Worm (Caenorhabditis elegans) whole organism, midembryonic: Measurements from ENCODE around the gene T24E12.12.

Experiments
- T22C8.4 ChIP-seq: fragments of 200-800 bp; sonication (Bioruptor generic); IDR thresholded peaks from 2 replicates; pipeline ENCODE4 v1.3.6; 2022; ENCODE audit warnings: missing genetic modification characterization, missing compliant biosample characterization
- cog-1 ChIP-seq: sonication (generic microtip); optimal IDR thresholded peaks from 2 replicates; lab custom pipeline; 2016; ENCODE audit warnings: missing genetic modification characterization, missing compliant biosample characterization
- flt-1 ChIP-seq: fragments of 200-800 bp; sonication (Bioruptor generic); IDR thresholded peaks from 2 replicates; pipeline ENCODE4 v1.3.6; 2022; ENCODE audit warnings: missing genetic modification characterization, missing compliant biosample characterization
- klf-2 ChIP-seq: fragments of 200-800 bp; sonication (Bioruptor generic); conservative IDR thresholded peaks from 2 replicates; pipeline ENCODE4 v1.3.6; 2022; ENCODE audit warnings: missing genetic modification reagents, missing genetic modification characterization, missing compliant biosample characterization
- med-1 ChIP-seq: sonication (generic microtip); optimal IDR thresholded peaks from 2 replicates; lab custom pipeline; 2017; ENCODE audit warnings: missing genetic modification characterization, mild to moderate bottlenecking, missing compliant biosample characterization, antibody characterized with exemption, missing genetic modification reagents; ENCODE audit not compliant: insufficient read depth
- ref-1 ChIP-seq: fragments of 200-800 bp; sonication (Bioruptor generic); conservative IDR thresholded peaks from 2 replicates; pipeline ENCODE4 v1.3.6; 2022; ENCODE audit warnings: missing genetic modification reagents, missing genetic modification characterization, missing compliant biosample characterization
- tab-1 ChIP-seq: fragments of 200-800 bp; sonication (Bioruptor generic); IDR thresholded peaks from 2 replicates; pipeline ENCODE4 v1.3.6; 2022; ENCODE audit warnings: missing genetic modification characterization, missing compliant biosample characterization
- ztf-23 ChIP-seq: fragments of 200-800 bp; sonication (Bioruptor generic); IDR thresholded peaks from 2 replicates; pipeline ENCODE4 v1.3.6; 2022; ENCODE audit warnings: missing genetic modification reagents, missing genetic modification characterization, missing compliant biosample characterization
- ztf-29 ChIP-seq: fragments of 200-800 bp; sonication (Bioruptor generic); IDR thresholded peaks from 2 replicates; pipeline ENCODE4 v1.3.6; 2022; ENCODE audit warnings: missing genetic modification reagents, missing genetic modification characterization, missing compliant biosample characterization

T24E12.12 gene

DNA sequence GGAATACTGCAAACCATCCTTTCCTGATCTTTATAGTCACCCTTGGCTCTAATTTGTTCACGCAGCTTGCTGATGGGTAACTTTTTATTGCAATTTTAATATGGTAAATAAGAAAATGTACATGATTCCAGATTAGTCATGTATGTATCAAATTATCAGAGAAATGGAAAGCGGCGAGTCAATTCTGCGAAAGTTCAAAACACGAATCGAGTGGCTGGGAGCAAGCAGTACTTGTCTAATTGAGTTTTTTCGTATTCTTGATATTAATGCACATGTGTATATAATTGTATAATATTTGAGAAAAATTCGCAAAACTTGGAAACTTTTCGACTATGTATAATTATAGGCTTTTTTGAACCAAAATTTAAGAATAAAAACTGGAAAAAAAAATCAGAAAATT lies at the start of gene T24E12.12:
Gene T24E12.12, plus strand, starts transcription at position 281 of the 400 bp plus-strand sequence.
- no peak for TF ChIP-seq T22C8.4 (GFP tag; lab: Robert Waterston, UW)
- no peak for TF ChIP-seq klf-2 (GFP tag; lab: Robert Waterston, UW)
- no peak for TF ChIP-seq ztf-29
- no peak for TF ChIP-seq ztf-23 (GFP tag; lab: Robert Waterston, UW)
- TF ChIP-seq flt-1: no peak
- TF ChIP-seq ref-1: no peak
- TF ChIP-seq tab-1 (GFP tag; lab: Robert Waterston, UW): no peak
- TF ChIP-seq med-1 (GFP tag; lab: Kevin White, UChicago): no peak

DNA sequence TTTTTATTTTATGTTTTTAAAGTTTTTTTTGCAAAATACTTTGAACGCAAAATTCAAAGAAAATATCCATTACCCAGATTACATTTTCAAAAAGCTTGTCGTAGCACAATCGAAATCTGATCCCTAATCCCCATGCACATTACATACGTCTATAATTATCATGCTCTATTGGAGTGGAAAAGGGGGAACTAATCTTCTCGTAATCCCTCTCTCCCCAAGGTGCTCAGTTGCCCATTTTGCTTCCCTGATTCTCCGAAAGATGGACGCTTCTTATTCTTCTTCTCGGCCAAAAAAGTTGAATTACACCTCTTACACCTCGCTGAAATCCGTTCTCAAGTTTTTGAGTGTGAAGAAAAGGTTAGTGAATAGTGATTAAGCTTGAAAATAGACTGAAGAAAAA lies 48.0 kb upstream of the T24E12.12 start, which contains the start of gene fbxc-53:
Gene fbxc-53, plus strand, starts transcription at position 245 of the 400 bp plus-strand sequence.
- TF ChIP-seq med-1 (GFP tag; lab: Kevin White, UChicago) (no peak), T22C8.4 (GFP tag; lab: Robert Waterston, UW) (no peak), ztf-23 (GFP tag; lab: Robert Waterston, UW) (no peak), ztf-29 (no peak), klf-2 (GFP tag; lab: Robert Waterston, UW) (no peak), tab-1 (GFP tag; lab: Robert Waterston, UW) (no peak), ref-1 (no peak), flt-1 (no peak), cog-1 (tag; lab: Kevin White, UChicago) (no peak)

DNA sequence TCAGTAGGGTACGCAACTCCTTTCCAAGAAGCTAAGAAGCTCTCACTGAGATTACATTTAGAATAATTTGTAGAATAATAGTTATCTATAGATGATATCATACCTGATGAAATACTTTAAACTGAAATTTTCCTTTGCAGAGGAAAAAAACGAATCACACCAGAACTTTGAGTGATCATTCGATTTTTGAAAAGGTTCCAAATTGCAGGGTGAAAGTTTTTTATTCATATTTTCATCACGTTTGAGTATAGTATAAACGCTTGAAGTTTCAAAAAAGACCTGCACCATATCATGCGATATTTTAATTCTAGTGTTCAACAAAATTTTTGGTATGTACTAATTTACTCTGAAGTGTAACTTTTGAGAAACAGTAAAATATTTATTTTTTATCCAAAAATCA lies 44.5 kb upstream of the T24E12.12 start, which contains the start of gene srh-100:
Gene srh-100, minus strand, starts transcription at position 101 of the 400 bp plus-strand sequence.
- TF ChIP-seq med-1 (GFP tag; lab: Kevin White, UChicago) (no peak), T22C8.4 (GFP tag; lab: Robert Waterston, UW) (no peak), tab-1 (GFP tag; lab: Robert Waterston, UW) (no peak), flt-1 (no peak), ztf-23 (GFP tag; lab: Robert Waterston, UW) (no peak), ref-1 (no peak), ztf-29 (no peak), klf-2 (GFP tag; lab: Robert Waterston, UW) (no peak), cog-1 (tag; lab: Kevin White, UChicago) (no peak)

DNA sequence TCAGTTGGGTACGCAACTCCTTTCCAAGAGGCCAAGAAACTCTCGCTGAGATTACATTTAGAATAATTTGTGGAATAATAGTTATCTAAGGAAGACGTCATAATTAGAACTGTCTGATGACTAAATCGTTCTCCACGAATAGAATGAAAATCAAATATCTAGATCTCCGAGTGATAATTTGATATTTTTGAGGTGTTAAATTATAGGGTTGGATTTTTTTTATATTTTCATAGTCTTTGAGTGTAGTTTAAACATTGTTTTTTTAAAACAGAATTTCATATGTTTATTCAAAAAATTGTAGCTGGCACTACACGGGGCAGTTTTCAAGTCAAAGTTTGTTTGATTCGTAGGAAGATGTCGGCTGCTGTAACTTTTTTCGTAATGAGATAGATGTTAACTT lies 42.6 kb upstream of the T24E12.12 start, which contains the start of gene srh-99:
Gene srh-99, minus strand, starts transcription at position 101 of the 400 bp plus-strand sequence.
- no peak for TF ChIP-seq klf-2 (GFP tag; lab: Robert Waterston, UW)
- no peak for TF ChIP-seq T22C8.4 (GFP tag; lab: Robert Waterston, UW)
- TF ChIP-seq med-1 (GFP tag; lab: Kevin White, UChicago): no peak
- no peak for TF ChIP-seq cog-1 (tag; lab: Kevin White, UChicago)
- no peak for TF ChIP-seq ref-1

ce11 chrII:3716961-3717360 lies 42.1 kb upstream of the T24E12.12 start, which contains the start of gene fbxc-52:
TSS of gene fbxc-52 (plus strand) at chrII:3717261.
- no peak for TF ChIP-seq ztf-29
- TF ChIP-seq flt-1: no peak
- no peak for TF ChIP-seq klf-2 (GFP tag; lab: Robert Waterston, UW)
- no peak for TF ChIP-seq ztf-23 (GFP tag; lab: Robert Waterston, UW)
- no peak for TF ChIP-seq cog-1 (tag; lab: Kevin White, UChicago)
- TF ChIP-seq T22C8.4 (GFP tag; lab: Robert Waterston, UW): no peak
- no peak for TF ChIP-seq ref-1
- no peak for TF ChIP-seq tab-1 (GFP tag; lab: Robert Waterston, UW)

- no peak for TF ChIP-seq ztf-29
- TF ChIP-seq tab-1 (GFP tag; lab: Robert Waterston, UW): no peak
- TF ChIP-seq flt-1: no peak
- TF ChIP-seq ref-1: no peak
Measured at ce11 chrII:3721016-3721415, 38.1 kb upstream of the T24E12.12 start, which contains the start of gene C46E10.3. TSS of gene C46E10.3 (plus strand) at chrII:3721316.

ce11 chrII:3724175-3724715 lies 34.8 kb upstream of the T24E12.12 start, which contains the start of gene C46E10.1:
TSS of gene C46E10.1 (plus strand) at chrII:3724225.
- TF ChIP-seq med-1 (GFP tag; lab: Kevin White, UChicago) (no peak), klf-2 (GFP tag; lab: Robert Waterston, UW) (no peak), T22C8.4 (GFP tag; lab: Robert Waterston, UW) (no peak), ref-1 (no peak), cog-1 (tag; lab: Kevin White, UChicago) (no peak), ztf-23 (GFP tag; lab: Robert Waterston, UW) (no peak), ztf-29 (no peak), flt-1 (no peak), tab-1 (GFP tag; lab: Robert Waterston, UW) (no peak)

- TF ChIP-seq ref-1 (no peak), med-1 (GFP tag; lab: Kevin White, UChicago) (no peak), ztf-29 (no peak), cog-1 (tag; lab: Kevin White, UChicago) (no peak), T22C8.4 (GFP tag; lab: Robert Waterston, UW) (no peak), tab-1 (GFP tag; lab: Robert Waterston, UW) (no peak), klf-2 (GFP tag; lab: Robert Waterston, UW) (no peak), ztf-23 (GFP tag; lab: Robert Waterston, UW) (no peak), flt-1 (no peak)
Measured at ce11 chrII:3727996-3728395, 31.1 kb upstream of the T24E12.12 start, which contains the start of gene C46E10.8. TSS of gene C46E10.8 (minus strand) at chrII:3728096.

- TF ChIP-seq ref-1 (no peak), ztf-29 (no peak), klf-2 (GFP tag; lab: Robert Waterston, UW) (no peak), T22C8.4 (GFP tag; lab: Robert Waterston, UW) (no peak), flt-1 (no peak), cog-1 (tag; lab: Kevin White, UChicago) (no peak), med-1 (GFP tag; lab: Kevin White, UChicago) (no peak), ztf-23 (GFP tag; lab: Robert Waterston, UW) (no peak), tab-1 (GFP tag; lab: Robert Waterston, UW) (no peak)
Measured at ce11 chrII:3731723-3732122, 27.4 kb upstream of the T24E12.12 start, which contains the start of the genes sdz-12 and bath-31. TSS of gene sdz-12 (minus strand) at chrII:3731823. TSS of gene bath-31 (plus strand) at chrII:3731973.
